Worm (Caenorhabditis elegans) whole organism, L1 larva: ENCODE measurements around the gene sri-71.

Experiments
- Y116A8C.19 ChIP-seq: sonication (generic microtip); optimal IDR thresholded peaks from 2 replicates; lab custom pipeline; 2016; ENCODE audit warnings: missing compliant biosample characterization, missing genetic modification characterization, borderline replicate concordance
- alr-1 ChIP-seq: fragments of 200-800 bp; sonication (Bioruptor generic); optimal IDR thresholded peaks from 2 replicates; lab custom pipeline; 2018; ENCODE audit warnings: borderline replicate concordance, mild to moderate bottlenecking, missing genetic modification characterization, missing compliant biosample characterization
- blmp-1 ChIP-seq: fragments of 150-350 bp; optimal IDR thresholded peaks from 2 replicates; lab custom pipeline; 2014; ENCODE audit warnings: missing biosample characterization, missing genetic modification characterization
- dsc-1 ChIP-seq: sonication (generic microtip); optimal IDR thresholded peaks from 2 replicates; lab custom pipeline; 2016; ENCODE audit warnings: mild to moderate bottlenecking, missing genetic modification characterization, missing compliant biosample characterization
- elt-2 ChIP-seq: sonication (generic microtip); optimal IDR thresholded peaks from 2 replicates; lab custom pipeline; 2016; ENCODE audit warnings: missing genetic modification characterization, mild to moderate bottlenecking, inconsistent platforms, missing compliant biosample characterization, missing genetic modification reagents
- fkh-4 ChIP-seq: sonication (generic microtip); optimal IDR thresholded peaks from 2 replicates; lab custom pipeline; 2016; ENCODE audit warnings: missing compliant biosample characterization, missing genetic modification characterization, borderline replicate concordance
- lin-14 ChIP-seq: fragments of 200-800 bp; sonication (Bioruptor generic); optimal IDR thresholded peaks from 2 replicates; lab custom pipeline; 2018; ENCODE audit warnings: mild to moderate bottlenecking, missing genetic modification characterization, moderate library complexity, missing compliant biosample characterization
- lin-35 ChIP-seq, 2 experiments: fragments of 150-350 bp; optimal IDR thresholded peaks; 2 replicates each; lab custom pipeline; 2014; ENCODE audit warnings: missing biosample characterization in 2 of 2, missing genetic modification characterization in 2 of 2, missing genetic modification reagents in 2 of 2
- lin-39 ChIP-seq: fragments of 150-350 bp; optimal IDR thresholded peaks from 2 replicates; lab custom pipeline; 2014; ENCODE audit warnings: missing biosample characterization, missing genetic modification reagents, missing genetic modification characterization
- mdl-1 ChIP-seq, 2 experiments: fragments of 150-350 bp; optimal IDR thresholded peaks; 2 replicates each; lab custom pipeline; 2014 to 2017; ENCODE audit warnings: missing biosample characterization in 2 of 2, missing genetic modification characterization in 2 of 2, inconsistent platforms in 1 of 2
- nhr-12 ChIP-seq: sonication (generic microtip); optimal IDR thresholded peaks from 2 replicates; lab custom pipeline; 2017; ENCODE audit warnings: missing biosample characterization, missing genetic modification characterization
- nhr-19 ChIP-seq: fragments of 200-800 bp; sonication (Bioruptor generic); conservative IDR thresholded peaks from 2 replicates; pipeline ENCODE4 v1.3.6; 2022; ENCODE audit warnings: missing genetic modification characterization, missing compliant biosample characterization
- pax-3 ChIP-seq: fragments of 200-800 bp; sonication (Bioruptor generic); optimal IDR thresholded peaks from 2 replicates; lab custom pipeline; 2018; ENCODE audit warnings: mild to moderate bottlenecking, missing genetic modification characterization, moderate library complexity, missing compliant biosample characterization
- pqm-1 ChIP-seq: sonication (generic microtip); optimal IDR thresholded peaks from 3 replicates; lab custom pipeline; 2017; ENCODE audit warnings: missing biosample characterization, missing genetic modification characterization
- skn-1 ChIP-seq: fragments of 150-350 bp; optimal IDR thresholded peaks from 2 replicates; lab custom pipeline; 2014; ENCODE audit warnings: missing biosample characterization, missing genetic modification characterization
- sox-4 ChIP-seq: sonication (generic microtip); optimal IDR thresholded peaks from 2 replicates; lab custom pipeline; 2016; ENCODE audit warnings: missing genetic modification characterization, missing compliant biosample characterization
- sup-37 ChIP-seq: fragments of 200-800 bp; sonication (Bioruptor generic); optimal IDR thresholded peaks from 2 replicates; lab custom pipeline; 2018; ENCODE audit warnings: mild to moderate bottlenecking, missing genetic modification characterization, missing compliant biosample characterization
- tbx-2 ChIP-seq: sonication (generic microtip); optimal IDR thresholded peaks from 2 replicates; lab custom pipeline; 2016; ENCODE audit warnings: missing genetic modification characterization, missing compliant biosample characterization
- tlp-1 ChIP-seq: fragments of 150-350 bp; optimal IDR thresholded peaks from 2 replicates; lab custom pipeline; 2014; ENCODE audit warnings: missing biosample characterization, missing genetic modification characterization
- unc-62 ChIP-seq: fragments of 150-350 bp; optimal IDR thresholded peaks from 2 replicates; lab custom pipeline; 2014; ENCODE audit warnings: missing biosample characterization, missing genetic modification reagents, missing genetic modification characterization
- unc-86 ChIP-seq: sonication (generic microtip); optimal IDR thresholded peaks from 2 replicates; lab custom pipeline; 2016; ENCODE audit warnings: missing genetic modification characterization, missing compliant biosample characterization

Gene sri-71

DNA sequence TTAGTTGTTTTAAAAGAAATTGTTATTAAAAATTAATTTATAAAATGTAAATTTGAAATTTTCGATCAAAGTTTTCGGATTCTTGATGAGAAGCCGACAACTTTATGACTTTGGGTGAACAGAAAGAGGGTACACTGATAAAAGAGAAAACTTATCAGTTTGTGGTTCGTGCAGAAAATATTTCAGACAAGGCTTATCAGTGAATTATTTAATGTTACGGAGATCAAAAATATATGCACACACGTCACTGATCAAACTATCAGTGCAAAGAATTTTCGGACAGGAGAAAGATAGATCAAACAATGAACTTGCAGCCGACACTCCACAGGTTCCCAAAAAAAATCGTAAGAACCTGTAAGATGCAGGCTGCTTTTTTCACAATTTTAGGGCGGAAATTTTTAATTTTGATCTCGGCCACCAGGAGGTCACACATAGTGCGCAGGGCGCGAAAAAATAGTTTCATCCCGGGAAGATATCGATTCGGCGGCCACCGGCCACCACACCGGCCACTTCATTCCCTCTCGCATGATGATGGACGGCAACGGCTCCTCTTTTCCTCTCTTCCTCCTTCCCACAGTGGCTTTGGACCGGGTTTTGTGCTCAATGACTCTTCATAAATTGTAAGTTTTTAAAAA is 50.1 kb downstream of the sri-71 start, which contains the start of gene F22E5.17:
Gene F22E5.17 (plus strand): TSS at position 508 of the 635 bp plus-strand sequence.
- TF ChIP-seq lin-14, result no peak
- no peak for TF ChIP-seq mdl-1 (tag; optimal IDR thresholded peaks at IDR 0.05; lab: Kevin White, UChicago)
- peak; percentile 93 for TF ChIP-seq elt-2 (tag; lab: Kevin White, UChicago)
- TF ChIP-seq lin-35 (GFP tag; optimal IDR thresholded peaks at IDR 0.05; lab: Kevin White, UChicago), result peak in 1 of 2 experiments; percentile 10
- TF ChIP-seq sup-37, result no peak
- peak; percentile 76 for TF ChIP-seq tlp-1
- no peak for TF ChIP-seq nhr-19 (GFP tag; lab: Robert Waterston, UW)
- TF ChIP-seq dsc-1 (tag; lab: Kevin White, UChicago), result no peak
- TF ChIP-seq lin-39 (tag; lab: Kevin White, UChicago), result no peak
- no peak for TF ChIP-seq blmp-1 (tag; lab: Kevin White, UChicago)
- TF ChIP-seq tbx-2 (tag; lab: Kevin White, UChicago), result no peak
- TF ChIP-seq sox-4, result no peak
- no peak for TF ChIP-seq unc-86
- TF ChIP-seq alr-1 (tag; lab: Kevin White, UChicago), result no peak
- TF ChIP-seq unc-62 (GFP tag; lab: Kevin White, UChicago), result no peak
- no peak for TF ChIP-seq skn-1 (tag; lab: Kevin White, UChicago)
- TF ChIP-seq pqm-1, result peak; percentile 69
- no peak for TF ChIP-seq pax-3 (tag; lab: Kevin White, UChicago)
- TF ChIP-seq nhr-12 (tag; lab: Kevin White, UChicago), result no peak
- no peak for TF ChIP-seq Y116A8C.19 (tag; lab: Kevin White, UChicago)
- TF ChIP-seq fkh-4 (tag; lab: Kevin White, UChicago), result no peak
